Fruit fly (Drosophila melanogaster): Measurements from ENCODE around the gene CG14414.

Gene CG14414

DNA sequence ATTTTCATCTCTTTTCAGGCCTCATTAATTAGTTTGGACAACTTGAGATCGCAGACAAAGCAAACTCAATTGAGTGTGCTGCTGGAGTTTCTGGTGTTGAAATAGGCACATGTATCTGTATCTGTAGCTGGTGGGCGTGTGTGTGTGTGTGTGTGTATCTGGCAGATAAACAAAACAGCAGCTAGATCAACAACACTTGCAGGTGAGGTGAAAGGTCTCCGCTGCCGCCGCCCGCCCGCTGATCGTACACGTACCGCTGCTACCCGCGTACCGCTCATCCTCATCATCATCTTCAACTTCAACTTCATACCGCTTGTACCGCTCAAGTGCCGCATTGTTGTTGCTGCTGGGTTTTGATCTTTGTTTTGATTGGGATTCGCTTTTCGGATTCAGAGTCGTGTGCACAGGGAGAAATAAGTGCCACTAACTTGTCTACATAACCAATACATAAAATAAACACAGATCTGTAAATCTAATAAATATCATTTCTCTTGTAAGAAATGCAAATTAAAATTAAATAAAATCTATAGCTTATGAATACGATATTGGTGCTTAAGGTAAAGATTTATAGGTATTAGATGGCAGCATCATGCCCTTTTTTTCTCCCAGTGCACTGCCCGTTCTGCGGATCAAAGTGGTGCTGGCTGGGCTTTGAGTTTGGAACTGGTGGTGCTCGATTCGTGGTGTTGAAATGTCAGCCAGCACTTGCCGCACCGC is 46.8 kb downstream of the CG14414 start (continued):
- TF ChIP-seq tll (GFP tag; optimal IDR thresholded peaks at IDR 0.05), result peak in 1 of 2 experiments; percentile 82

DNA sequence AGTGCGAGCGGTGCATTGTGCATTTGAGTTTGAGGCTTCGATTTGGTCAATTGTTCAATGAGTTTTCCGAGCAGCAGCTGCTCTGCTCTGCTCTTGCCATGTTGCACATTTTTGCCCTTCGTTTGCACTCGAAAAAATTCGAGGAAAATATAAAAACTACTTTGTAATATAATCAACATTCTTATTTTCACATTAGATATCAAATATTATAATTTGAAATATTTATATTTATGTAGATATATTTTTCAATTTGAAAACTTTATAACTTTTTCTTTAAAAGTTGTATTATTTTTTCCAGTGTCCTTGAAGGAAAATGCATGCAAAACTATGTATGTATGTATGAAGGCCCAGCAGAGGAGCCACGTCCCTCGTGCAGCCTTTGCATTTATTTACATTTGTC is 49.0 kb downstream of the CG14414 start:
- TF ChIP-seq CG10979 (tag; optimal IDR thresholded peaks at IDR 0.05) (peak; percentile 40), CG3838 (GFP tag; optimal IDR thresholded peaks at IDR 0.05) (no peak), prd (optimal IDR thresholded peaks at IDR 0.05) (no peak), prd (GFP tag; IDR thresholded peaks at IDR 0.05) (peak; percentile 57; the same call in 2 of the 3 replicates), CG2712 (tag; optimal IDR thresholded peaks at IDR 0.05) (peak; percentile 40), zen (tag; optimal IDR thresholded peaks at IDR 0.05) (peak; percentile 64), CG13775 (GFP tag; optimal IDR thresholded peaks at IDR 0.05) (peak; percentile 26), zf30C (GFP tag; optimal IDR thresholded peaks at IDR 0.05) (peak; percentile 45), sim (GFP tag; IDR thresholded peaks at IDR 0.05) (no peak), CG10267 (tag; optimal IDR thresholded peaks at IDR 0.05) (peak; percentile 10), CG8924 (tag; optimal IDR thresholded peaks at IDR 0.05) (peak; percentile 17), CG6254 (GFP tag; optimal IDR thresholded peaks at IDR 0.05) (no peak), CG17829 (tag; optimal IDR thresholded peaks at IDR 0.05) (peak; percentile 39), CG7271 (tag; optimal IDR thresholded peaks at IDR 0.05) (peak; percentile 86), CG14710 (tag; optimal IDR thresholded peaks at IDR 0.05) (peak; percentile 17), Aef1 (GFP tag; IDR thresholded peaks at IDR 0.05) (no peak), cas (GFP tag; IDR thresholded peaks at IDR 0.05) (no peak), fd102C (GFP tag; optimal IDR thresholded peaks at IDR 0.05) (peak; percentile 37), ac (GFP tag; optimal IDR thresholded peaks at IDR 0.05) (peak; percentile 21), CG31441 (GFP tag; IDR thresholded peaks at IDR 0.05) (no peak), CG14014 (GFP tag; IDR thresholded peaks at IDR 0.05) (no peak), Xrp1 (GFP tag; IDR thresholded peaks at IDR 0.05) (peak; percentile 30; the same call in 1 of the 2 replicates), dmrt11E (tag; optimal IDR thresholded peaks at IDR 0.05) (peak; percentile 48), lola (GFP tag; optimal IDR thresholded peaks at IDR 0.05) (peak in 1 of 3 experiments; percentile 47), gcm2 (GFP tag; optimal IDR thresholded peaks at IDR 0.05) (no peak), CG9727 (GFP tag; optimal IDR thresholded peaks at IDR 0.05) (peak; percentile 51), BEAF-32 (GFP tag; optimal IDR thresholded peaks at IDR 0.05) (no peak), CG18262 (tag; optimal IDR thresholded peaks at IDR 0.05) (peak; percentile 51), CG12391 (tag; optimal IDR thresholded peaks at IDR 0.05) (no peak), pros (GFP tag; optimal IDR thresholded peaks at IDR 0.05) (no peak), CG15479 (GFP tag; optimal IDR thresholded peaks at IDR 0.05) (peak; percentile 62), CG4404 (GFP tag; IDR thresholded peaks at IDR 0.05) (peak; percentile 56; the same call in 1 of the 2 replicates), gem (tag; optimal IDR thresholded peaks at IDR 0.05) (peak; percentile 34), CG15696 (tag; optimal IDR thresholded peaks at IDR 0.05) (peak; percentile 56), CG17361 (GFP tag; IDR thresholded peaks at IDR 0.05) (0 out of 3 replicates have a peak, but pooled peaks have one; percentile 17)

Data from whole organism, embryonic.